Worm (Caenorhabditis elegans): ENCODE data around the gene lido-12.

DNA sequence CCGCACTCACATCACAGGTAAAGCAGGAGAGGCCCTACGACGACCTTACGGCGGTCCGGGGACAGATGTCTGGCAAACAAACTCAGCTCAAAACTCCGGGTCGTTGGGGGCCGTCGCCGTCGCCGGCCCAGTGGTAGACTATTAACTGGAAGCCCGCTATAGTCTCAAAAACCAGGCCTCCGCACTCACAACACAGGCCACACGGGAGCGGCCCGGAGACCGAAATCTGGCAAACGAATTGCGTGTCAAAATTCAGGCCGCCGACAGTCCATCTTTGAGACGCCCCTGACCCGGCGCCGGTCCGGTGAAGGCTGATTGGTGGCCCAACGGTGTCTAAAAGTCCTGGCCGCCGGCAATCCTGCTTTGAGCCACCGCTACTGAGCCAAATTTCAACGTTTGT lies 39.8 kb downstream of the lido-12 start:
- TF ChIP-seq him-1 (tag; optimal IDR thresholded peaks at IDR 0.05): no peak
- TF ChIP-seq W03F9.2 (tag; optimal IDR thresholded peaks at IDR 0.05): no peak
- TF ChIP-seq dao-5 (tag; optimal IDR thresholded peaks at IDR 0.05): no peak
